Worm (Caenorhabditis elegans): ENCODE results near the gene C17F4.2.

C17F4.2 gene

ce11 chrII:3267365-3267764, 18.9 kb downstream of the C17F4.2 start, which contains the start of gene F02E11.7:
F02E11.7 (plus strand) TSS chrII:3267665.
- TF ChIP-seq ceh-36 (tag; optimal IDR thresholded peaks at IDR 0.05) (no peak), flt-1 (GFP tag; IDR thresholded peaks at IDR 0.05) (no peak), sea-1 (GFP tag; conservative IDR thresholded peaks at IDR 0.05) (no peak), hmbx-1 (tag; optimal IDR thresholded peaks at IDR 0.05) (no peak), ets-7 (tag; optimal IDR thresholded peaks at IDR 0.05) (no peak), hmg-4 (GFP tag; optimal IDR thresholded peaks at IDR 0.05) (no peak), B0310.2 (tag; optimal IDR thresholded peaks at IDR 0.05) (no peak), tra-4 (tag; optimal IDR thresholded peaks at IDR 0.05) (no peak), tbx-11 (GFP tag; IDR thresholded peaks at IDR 0.05) (no peak), ceh-13 (GFP tag; optimal IDR thresholded peaks at IDR 0.05) (no peak), tbx-37 (GFP tag; conservative IDR thresholded peaks at IDR 0.05) (no peak), aly-1 (tag; optimal IDR thresholded peaks at IDR 0.05) (no peak), pes-1 (GFP tag; IDR thresholded peaks at IDR 0.05) (no peak), ama-1 (optimal IDR thresholded peaks at IDR 0.05) (no peak), hnd-1 (tag; optimal IDR thresholded peaks at IDR 0.05) (no peak), F13C5.2 (tag; optimal IDR thresholded peaks at IDR 0.05) (no peak), scrt-1 (GFP tag; IDR thresholded peaks at IDR 0.05) (no peak)

ce11 chrII:3267815-3268214, 19.3 kb downstream of the C17F4.2 start:
- TF ChIP-seq flt-1 (GFP tag; IDR thresholded peaks at IDR 0.05) (peak; percentile 60; the same call in 1 of the 2 replicates), tbx-11 (GFP tag; IDR thresholded peaks at IDR 0.05) (peak; percentile 58), scrt-1 (GFP tag; IDR thresholded peaks at IDR 0.05) (0 out of 2 replicates have a peak, but pooled peaks have one; percentile 19), ceh-36 (tag; optimal IDR thresholded peaks at IDR 0.05) (no peak), ama-1 (optimal IDR thresholded peaks at IDR 0.05) (no peak), hnd-1 (tag; optimal IDR thresholded peaks at IDR 0.05) (peak; percentile 1), ceh-13 (GFP tag; optimal IDR thresholded peaks at IDR 0.05) (peak; percentile 49), hmbx-1 (tag; optimal IDR thresholded peaks at IDR 0.05) (no peak), F13C5.2 (tag; optimal IDR thresholded peaks at IDR 0.05) (no peak), pes-1 (GFP tag; IDR thresholded peaks at IDR 0.05) (peak; percentile 82)

DNA sequence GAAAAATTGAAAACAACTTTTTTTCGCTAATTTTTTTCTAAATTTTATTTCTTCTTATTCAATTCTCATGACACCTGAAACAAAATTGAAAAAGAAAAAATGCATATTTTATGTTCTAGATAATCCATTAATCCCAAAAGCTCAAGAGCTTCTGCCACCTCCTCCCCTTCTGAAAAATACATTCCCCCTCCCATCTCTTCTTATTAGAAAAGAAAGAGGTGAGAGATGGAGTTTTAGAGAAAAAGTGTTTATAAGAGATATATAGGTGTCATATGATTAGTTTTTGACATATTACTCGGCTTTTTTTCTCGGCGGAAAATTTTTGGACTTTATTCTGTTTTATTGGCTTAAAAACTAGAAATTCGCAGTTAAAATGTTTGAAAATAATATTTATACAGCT, 22.1 kb downstream of the C17F4.2 start:
- TF ChIP-seq F13C5.2 (tag; optimal IDR thresholded peaks at IDR 0.05) (no peak), ceh-13 (GFP tag; optimal IDR thresholded peaks at IDR 0.05) (no peak), tra-4 (tag; optimal IDR thresholded peaks at IDR 0.05) (no peak)

DNA sequence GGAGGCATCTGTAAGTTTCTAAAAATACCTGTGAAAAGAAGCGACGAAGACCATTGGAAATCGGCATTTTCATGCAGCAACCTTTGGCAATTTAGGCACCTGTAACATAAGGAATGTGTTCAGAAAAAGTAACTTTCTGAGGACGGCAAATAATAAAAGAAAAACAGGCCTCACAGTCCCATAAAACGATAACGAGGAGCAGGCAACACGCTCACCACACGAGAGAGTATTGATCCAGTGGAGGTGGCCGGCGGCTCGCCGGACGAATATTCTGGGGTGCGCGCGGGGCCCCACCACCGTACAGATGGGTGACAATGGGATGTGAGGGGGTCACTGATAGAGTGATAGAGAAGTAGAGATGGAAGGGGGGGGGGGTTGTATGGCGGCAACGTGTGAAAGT, 26.5 kb downstream of the C17F4.2 start, which contains the start of gene F02E11.3:
Gene F02E11.3 (minus strand): TSS at position 101 of the 400 bp plus-strand sequence.
- TF ChIP-seq ama-1 (optimal IDR thresholded peaks at IDR 0.05) (no peak), ceh-36 (tag; optimal IDR thresholded peaks at IDR 0.05) (no peak), sea-1 (GFP tag; conservative IDR thresholded peaks at IDR 0.05) (no peak), pes-1 (GFP tag; IDR thresholded peaks at IDR 0.05) (no peak), tra-4 (tag; optimal IDR thresholded peaks at IDR 0.05) (no peak), tbx-11 (GFP tag; IDR thresholded peaks at IDR 0.05) (no peak), ceh-13 (GFP tag; optimal IDR thresholded peaks at IDR 0.05) (no peak), ets-7 (tag; optimal IDR thresholded peaks at IDR 0.05) (no peak), hnd-1 (tag; optimal IDR thresholded peaks at IDR 0.05) (no peak), scrt-1 (GFP tag; IDR thresholded peaks at IDR 0.05) (no peak), aly-1 (tag; optimal IDR thresholded peaks at IDR 0.05) (no peak), flt-1 (GFP tag; IDR thresholded peaks at IDR 0.05) (no peak), hmbx-1 (tag; optimal IDR thresholded peaks at IDR 0.05) (no peak), tbx-37 (GFP tag; conservative IDR thresholded peaks at IDR 0.05) (no peak), F13C5.2 (tag; optimal IDR thresholded peaks at IDR 0.05) (no peak)

ce11 chrII:3277686-3278085, 29.2 kb downstream of the C17F4.2 start, which contains the start of gene F02E11.4:
F02E11.4 (minus strand) TSS chrII:3277786.
- TF ChIP-seq ets-7 (tag; optimal IDR thresholded peaks at IDR 0.05) (no peak), sea-1 (GFP tag; conservative IDR thresholded peaks at IDR 0.05) (no peak), hmbx-1 (tag; optimal IDR thresholded peaks at IDR 0.05) (no peak), tra-4 (tag; optimal IDR thresholded peaks at IDR 0.05) (no peak), F13C5.2 (tag; optimal IDR thresholded peaks at IDR 0.05) (no peak), tbx-37 (GFP tag; conservative IDR thresholded peaks at IDR 0.05) (no peak), hmg-4 (GFP tag; optimal IDR thresholded peaks at IDR 0.05) (no peak), tbx-11 (GFP tag; IDR thresholded peaks at IDR 0.05) (no peak), ceh-36 (tag; optimal IDR thresholded peaks at IDR 0.05) (no peak), ama-1 (optimal IDR thresholded peaks at IDR 0.05) (no peak), aly-1 (tag; optimal IDR thresholded peaks at IDR 0.05) (no peak), B0310.2 (tag; optimal IDR thresholded peaks at IDR 0.05) (no peak), ceh-13 (GFP tag; optimal IDR thresholded peaks at IDR 0.05) (no peak), pes-1 (GFP tag; IDR thresholded peaks at IDR 0.05) (no peak), hnd-1 (tag; optimal IDR thresholded peaks at IDR 0.05) (no peak), flt-1 (GFP tag; IDR thresholded peaks at IDR 0.05) (no peak), scrt-1 (GFP tag; IDR thresholded peaks at IDR 0.05) (no peak)

DNA sequence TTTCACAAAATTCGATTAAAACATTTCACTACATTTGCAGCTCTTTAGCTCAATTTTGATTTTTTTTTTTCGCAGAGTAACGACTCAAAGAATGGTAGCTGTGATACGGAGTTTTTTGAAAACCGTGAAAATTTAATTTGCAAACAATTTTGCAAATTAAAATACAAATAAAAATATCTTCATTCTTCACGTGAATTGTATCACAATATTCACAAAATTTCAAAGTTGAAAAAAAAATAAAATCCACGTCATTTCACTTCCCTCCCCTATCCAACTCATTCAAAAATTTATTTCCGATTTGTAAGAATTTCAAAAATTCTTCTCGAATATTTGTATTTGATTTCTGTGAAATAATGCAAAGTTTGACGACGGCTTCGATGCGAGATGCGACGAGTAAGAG, 30.2 kb downstream of the C17F4.2 start, which contains the start of gene wht-4:
Gene wht-4 (plus strand): TSS at position 301 of the 400 bp plus-strand sequence.
- TF ChIP-seq aly-1 (tag; optimal IDR thresholded peaks at IDR 0.05): no peak
- no peak for TF ChIP-seq ceh-13 (GFP tag; optimal IDR thresholded peaks at IDR 0.05)
- TF ChIP-seq ama-1 (optimal IDR thresholded peaks at IDR 0.05): no peak
- TF ChIP-seq B0310.2 (tag; optimal IDR thresholded peaks at IDR 0.05): no peak
- no peak for TF ChIP-seq sea-1 (GFP tag; conservative IDR thresholded peaks at IDR 0.05)
- TF ChIP-seq tra-4 (tag; optimal IDR thresholded peaks at IDR 0.05): no peak
- TF ChIP-seq tbx-37 (GFP tag; conservative IDR thresholded peaks at IDR 0.05): no peak
- no peak for TF ChIP-seq hnd-1 (tag; optimal IDR thresholded peaks at IDR 0.05)
- TF ChIP-seq scrt-1 (GFP tag; IDR thresholded peaks at IDR 0.05): no peak

- TF ChIP-seq tbx-11 (GFP tag; IDR thresholded peaks at IDR 0.05) (no peak), flt-1 (GFP tag; IDR thresholded peaks at IDR 0.05) (no peak), ama-1 (optimal IDR thresholded peaks at IDR 0.05) (no peak), tbx-37 (GFP tag; conservative IDR thresholded peaks at IDR 0.05) (no peak), tra-4 (tag; optimal IDR thresholded peaks at IDR 0.05) (no peak), pes-1 (GFP tag; IDR thresholded peaks at IDR 0.05) (no peak)
Observed at ce11 chrII:3282353-3282752, 33.9 kb downstream of the C17F4.2 start, which contains the start of gene nep-13. nep-13 (plus strand) TSS chrII:3282653.
